Fruit fly (Drosophila melanogaster) whole organism, wandering third instar larva: ENCODE results near the gene CG45067.

Experiments used
- Abd-B ChIP-seq: fragments of >200 bp; optimal IDR thresholded peaks from 2 replicates; lab custom pipeline; 2017; ENCODE audit warnings: missing biosample characterization, missing genetic modification characterization
- CrebA ChIP-seq: fragments of 200-800 bp; sonication (Bioruptor generic); optimal IDR thresholded peaks from 2 replicates; lab custom pipeline; 2016; ENCODE audit warnings: missing biosample characterization, mild to moderate bottlenecking, missing genetic modification characterization, borderline replicate concordance
- Dfd ChIP-seq: fragments of >200 bp; optimal IDR thresholded peaks from 2 replicates; lab custom pipeline; 2017; ENCODE audit warnings: missing biosample characterization, missing genetic modification characterization
- Dif ChIP-seq: fragments of 200-275, 200-300 bp; sonication (Bioruptor generic); optimal IDR thresholded peaks from 2 replicates; lab custom pipeline; 2018; ENCODE audit warnings: missing biosample characterization, missing genetic modification characterization; ENCODE audit not compliant: partially characterized antibody
- HLH106 ChIP-seq: fragments of 200-800 bp; optimal IDR thresholded peaks from 3 replicates; lab custom pipeline; 2019; ENCODE audit warnings: missing biosample characterization, mild to moderate bottlenecking, missing genetic modification characterization, moderate library complexity
- Hr78 ChIP-seq: fragments of >200 bp; optimal IDR thresholded peaks from 2 replicates; lab custom pipeline; 2017; ENCODE audit warnings: missing biosample characterization, missing genetic modification characterization
- Hr83 ChIP-seq: fragments of 200-300 bp; sonication (Bioruptor generic); optimal IDR thresholded peaks from 2 replicates; lab custom pipeline; 2016; ENCODE audit warnings: missing biosample characterization, mild to moderate bottlenecking, missing genetic modification characterization, moderate library complexity; ENCODE audit not compliant: poor library complexity, severe bottlenecking
- Jra ChIP-seq: sonication (Bioruptor generic); optimal IDR thresholded peaks from 2 replicates; lab custom pipeline; 2016; ENCODE audit warnings: missing biosample characterization, missing genetic modification characterization
- Mio ChIP-seq: sonication (Bioruptor generic); optimal IDR thresholded peaks from 2 replicates; lab custom pipeline; 2016; ENCODE audit warnings: missing biosample characterization, missing genetic modification characterization
- Myc ChIP-seq: fragments of >200 bp; optimal IDR thresholded peaks from 2 replicates; lab custom pipeline; 2017
- OdsH ChIP-seq: fragments of 200-800 bp; sonication (Bioruptor generic); optimal IDR thresholded peaks from 2 replicates; lab custom pipeline; 2016; ENCODE audit warnings: missing biosample characterization, mild to moderate bottlenecking, missing genetic modification characterization
- Rel ChIP-seq, 2 experiments: fragments of 200-800 bp; sonication (Bioruptor generic) in 1 of 2; optimal IDR thresholded peaks; 2 replicates in 1 of 2; 3 replicates in 1 of 2; lab custom pipeline; 2016 to 2019; ENCODE audit warnings: mild to moderate bottlenecking in 2 of 2, missing biosample characterization in 2 of 2, missing genetic modification characterization in 2 of 2, moderate library complexity in 1 of 2
- Sp1 ChIP-seq: fragments of 200-800 bp; sonication (Bioruptor generic); optimal IDR thresholded peaks from 3 replicates; lab custom pipeline; 2019; ENCODE audit warnings: missing biosample characterization, mild to moderate bottlenecking, missing genetic modification characterization, moderate library complexity
- Vsx2 ChIP-seq: fragments of 200-300, 225-300 bp; sonication (Bioruptor generic); optimal IDR thresholded peaks from 2 replicates; lab custom pipeline; 2018; ENCODE audit warnings: missing biosample characterization, missing genetic modification characterization; ENCODE audit not compliant: partially characterized antibody
- br ChIP-seq: fragments of 200-800 bp; sonication (Bioruptor generic); optimal IDR thresholded peaks from 2 replicates; lab custom pipeline; 2016; ENCODE audit warnings: missing biosample characterization, missing genetic modification characterization
- brk ChIP-seq: fragments of 200-800 bp; sonication (Bioruptor generic); optimal IDR thresholded peaks from 2 replicates; lab custom pipeline; 2016; ENCODE audit warnings: missing biosample characterization, mild to moderate bottlenecking, missing genetic modification characterization
- dl ChIP-seq, 2 experiments: fragments of 175-275, 200-275 bp in 1 of 2; fragments of 200-275 bp in 1 of 2; sonication (Bioruptor generic); optimal IDR thresholded peaks; lab custom pipeline; 2018; ENCODE audit warnings: mild to moderate bottlenecking in 2 of 2, missing biosample characterization in 2 of 2, missing genetic modification characterization in 2 of 2, moderate library complexity in 2 of 2; ENCODE audit not compliant: partially characterized antibody in 2 of 2, insufficient read depth in 1 of 2
- dmrt93B ChIP-seq: fragments of 200-800 bp; sonication (Bioruptor generic); optimal IDR thresholded peaks from 2 replicates; lab custom pipeline; 2018; ENCODE audit warnings: missing biosample characterization, mild to moderate bottlenecking, missing genetic modification characterization
- dsf ChIP-seq: sonication (Bioruptor generic); optimal IDR thresholded peaks from 2 replicates; lab custom pipeline; 2016; ENCODE audit warnings: missing biosample characterization, missing genetic modification characterization, borderline replicate concordance
- ey ChIP-seq: fragments of 200-800 bp; sonication (Bioruptor generic); optimal IDR thresholded peaks from 2 replicates; lab custom pipeline; 2016; ENCODE audit warnings: missing biosample characterization, missing genetic modification characterization
- foxo ChIP-seq, 2 experiments: fragments of 200-800 bp; sonication (Bioruptor generic); optimal IDR thresholded peaks; 2 replicates in 1 of 2; 3 replicates in 1 of 2; lab custom pipeline; 2016 to 2017; ENCODE audit warnings: missing biosample characterization in 2 of 2, missing genetic modification characterization in 2 of 2
- fru ChIP-seq: fragments of 200-800 bp; sonication (Bioruptor generic); optimal IDR thresholded peaks from 3 replicates; lab custom pipeline; 2016; ENCODE audit warnings: missing biosample characterization, mild to moderate bottlenecking, missing genetic modification characterization
- h ChIP-seq: fragments of 200-800 bp; sonication (Bioruptor generic); optimal IDR thresholded peaks from 3 replicates; lab custom pipeline; 2016; ENCODE audit warnings: missing biosample characterization, mild to moderate bottlenecking, missing genetic modification characterization
- jim ChIP-seq: fragments of 175-275, 200-325 bp; sonication (Bioruptor generic); optimal IDR thresholded peaks from 2 replicates; lab custom pipeline; 2016; ENCODE audit warnings: missing biosample characterization, mild to moderate bottlenecking, missing genetic modification characterization
- lola ChIP-seq: fragments of >200 bp; optimal IDR thresholded peaks from 2 replicates; lab custom pipeline; 2017; ENCODE audit warnings: missing biosample characterization, missing genetic modification characterization
- psq ChIP-seq: fragments of 200-800 bp; sonication (Bioruptor generic); optimal IDR thresholded peaks from 3 replicates; lab custom pipeline; 2017; ENCODE audit warnings: missing biosample characterization, mild to moderate bottlenecking, missing genetic modification characterization, moderate library complexity
- sv ChIP-seq: fragments of 200-800 bp; sonication (Bioruptor generic); optimal IDR thresholded peaks from 3 replicates; lab custom pipeline; 2016; ENCODE audit warnings: missing biosample characterization, missing genetic modification characterization
- usp ChIP-seq: fragments of >200 bp; optimal IDR thresholded peaks from 2 replicates; lab custom pipeline; 2017; ENCODE audit warnings: missing biosample characterization, missing genetic modification characterization
- woc ChIP-seq: sonication (Bioruptor generic); optimal IDR thresholded peaks from 2 replicates; lab custom pipeline; 2016; ENCODE audit warnings: missing biosample characterization, mild to moderate bottlenecking, missing genetic modification characterization

The CG45067 gene

dm6 chr3L:3114367-3114766 lies at the start of gene CG45067:
Gene CG45067 (minus strand): TSS chr3L:3114467.
- TF ChIP-seq br (GFP tag; lab: Kevin White, UChicago), result no peak

dm6 chr3L:3162584-3162983 lies 48.3 kb upstream of the CG45067 start:
- no peak for TF ChIP-seq usp

- TF ChIP-seq Rel (GFP tag; optimal IDR thresholded peaks at IDR 0.05; lab: Kevin White, UChicago) (no peak), Rel (tag; optimal IDR thresholded peaks at IDR 0.05; lab: Kevin White, UChicago) (peak; percentile 59), Hr78 (GFP tag; lab: Kevin White, UChicago) (no peak)
These were observed 47.7 kb upstream of the CG45067 start, which contains the start of gene rasp for dm6 chr3L:3161968-3162367. Gene rasp (plus strand): TSS chr3L:3162180.

- TF ChIP-seq psq (peak; percentile 22), Myc (lab: Kevin White, UChicago) (no peak), foxo (GFP tag; optimal IDR thresholded peaks at IDR 0.05; lab: Kevin White, UChicago) (peak in 1 of 2 experiments; percentile 21), Hr83 (peak; percentile 5), Vsx2 (GFP tag; lab: Kevin White, UChicago) (no peak), dmrt93B (GFP tag; lab: Kevin White, UChicago) (no peak), Sp1 (GFP tag; lab: Kevin White, UChicago) (no peak), CrebA (GFP tag; lab: Kevin White, UChicago) (no peak), h (GFP tag; lab: Kevin White, UChicago) (no peak)
These were observed 45.3 kb upstream of the CG45067 start, which contains the start of the genes ND-30 and CG15812 for dm6 chr3L:3159309-3160194. Gene ND-30 (minus strand): TSS chr3L:3159578. Gene CG15812 (plus strand): TSS chr3L:3159991.

dm6 chr3L:3157651-3158050 lies 43.4 kb upstream of the CG45067 start:
- no peak for TF ChIP-seq jim (GFP tag; lab: Kevin White, UChicago)
- no peak for TF ChIP-seq dl (GFP tag; optimal IDR thresholded peaks at IDR 0.05; lab: Kevin White, UChicago; ENCODE audit: insufficient read depth in 1 of 2, partially characterized antibody in 2 of 2)
- TF ChIP-seq foxo (GFP tag; optimal IDR thresholded peaks at IDR 0.05; lab: Kevin White, UChicago), result no peak
- no peak for TF ChIP-seq OdsH
- TF ChIP-seq Jra (GFP tag; lab: Kevin White, UChicago), result no peak
- TF ChIP-seq dmrt93B (GFP tag; lab: Kevin White, UChicago), result no peak
- TF ChIP-seq Hr83, result no peak
- TF ChIP-seq sv (GFP tag; lab: Kevin White, UChicago), result no peak
- TF ChIP-seq HLH106 (tag; lab: Kevin White, UChicago), result no peak

dm6 chr3L:3150376-3150775 lies 36.1 kb upstream of the CG45067 start:
- TF ChIP-seq Dif (GFP tag; lab: Kevin White, UChicago) (no peak), Dfd (GFP tag; lab: Kevin White, UChicago) (peak; percentile 92), dsf (no peak), h (GFP tag; lab: Kevin White, UChicago) (no peak), lola (GFP tag; lab: Kevin White, UChicago) (no peak), Hr83 (no peak), HLH106 (tag; lab: Kevin White, UChicago) (no peak), Hr78 (GFP tag; lab: Kevin White, UChicago) (no peak)

dm6 chr3L:3149060-3149872 lies 35.0 kb upstream of the CG45067 start:
- no peak for TF ChIP-seq brk (GFP tag; lab: Kevin White, UChicago)
- peak; percentile 9 for TF ChIP-seq h (GFP tag; lab: Kevin White, UChicago)
- TF ChIP-seq usp, result no peak
- no peak for TF ChIP-seq CrebA (GFP tag; lab: Kevin White, UChicago)
- TF ChIP-seq fru (GFP tag; lab: Kevin White, UChicago), result no peak
- no peak for TF ChIP-seq Hr83
- TF ChIP-seq br (GFP tag; lab: Kevin White, UChicago), result no peak
- no peak for TF ChIP-seq Abd-B
- TF ChIP-seq dmrt93B (GFP tag; lab: Kevin White, UChicago), result no peak
- TF ChIP-seq OdsH, result no peak
- TF ChIP-seq ey, result no peak
- no peak for TF ChIP-seq Mio (GFP tag; lab: Kevin White, UChicago)
- no peak for TF ChIP-seq woc (GFP tag; lab: Kevin White, UChicago)
- TF ChIP-seq Rel (GFP tag; optimal IDR thresholded peaks at IDR 0.05; lab: Kevin White, UChicago), result no peak
- TF ChIP-seq Rel (tag; optimal IDR thresholded peaks at IDR 0.05; lab: Kevin White, UChicago), result peak; percentile 14
- peak; percentile 62 for TF ChIP-seq psq
- peak; percentile 47 for TF ChIP-seq Sp1 (GFP tag; lab: Kevin White, UChicago)
